Fruit fly (Drosophila melanogaster) whole organism, embryonic: ENCODE measurements around the gene Bap111.

Experiments used
- ATbp ChIP-seq: fragments of 200-800 bp; sonication (Bioruptor generic); optimal IDR thresholded peaks from 2 replicates; lab custom pipeline; 2017; ENCODE audit warnings: missing biosample characterization, mild to moderate bottlenecking, missing genetic modification characterization, missing genetic modification reagents
- Atf3 ChIP-seq: fragments of 200-800 bp; sonication (Bioruptor generic); optimal IDR thresholded peaks from 3 replicates; lab custom pipeline; 2016; ENCODE audit warnings: missing biosample characterization, missing genetic modification characterization
- Atf6 ChIP-seq: fragments of 200-800 bp; sonication (Bioruptor generic); IDR thresholded peaks from 2 replicates; pipeline ENCODE4 v1.3.6; 2022; ENCODE audit warnings: missing biosample characterization, missing genetic modification characterization
- Blimp-1 ChIP-seq: fragments of 200-800 bp; sonication (Bioruptor generic); optimal IDR thresholded peaks from 3 replicates; lab custom pipeline; 2018; ENCODE audit warnings: missing biosample characterization, missing genetic modification characterization, mild to moderate bottlenecking, moderate library complexity, missing genetic modification reagents
- C15 ChIP-seq: fragments of 200-800 bp; sonication (Bioruptor generic); IDR thresholded peaks from 3 replicates; pipeline ENCODE4 v1.3.6; 2022; ENCODE audit warnings: missing biosample characterization, missing genetic modification characterization
- CG10274 ChIP-seq: fragments of 200-800 bp; sonication (Bioruptor generic); optimal IDR thresholded peaks from 3 replicates; lab custom pipeline; 2017; ENCODE audit warnings: missing biosample characterization, mild to moderate bottlenecking, missing genetic modification characterization
- CG12299 ChIP-seq: fragments of 200-800 bp; sonication (Bioruptor generic); optimal IDR thresholded peaks from 2 replicates; lab custom pipeline; 2018; ENCODE audit warnings: missing biosample characterization, mild to moderate bottlenecking, missing genetic modification characterization
- CG13287 ChIP-seq: fragments of 200-800 bp; sonication (Bioruptor generic); IDR thresholded peaks from 2 replicates; pipeline ENCODE4 v1.3.6; 2022; ENCODE audit warnings: missing biosample characterization, missing genetic modification characterization; ENCODE audit not compliant: partially characterized antibody
- CG14441 ChIP-seq: fragments of 200-800 bp; sonication (Bioruptor generic); IDR thresholded peaks from 2 replicates; pipeline ENCODE4 v1.3.6; 2022; ENCODE audit warnings: missing biosample characterization, missing genetic modification characterization
- CG16815 ChIP-seq: fragments of 200-800 bp; sonication (Bioruptor generic); optimal IDR thresholded peaks from 3 replicates; lab custom pipeline; 2017; ENCODE audit warnings: missing biosample characterization, mild to moderate bottlenecking, missing genetic modification characterization
- CG18764 ChIP-seq: fragments of 200-800 bp; sonication (Bioruptor generic); optimal IDR thresholded peaks from 3 replicates; lab custom pipeline; 2016; ENCODE audit warnings: missing biosample characterization, missing genetic modification characterization
- CG3065 ChIP-seq: fragments of 200-800 bp; sonication (Bioruptor generic); optimal IDR thresholded peaks from 2 replicates; lab custom pipeline; 2016; ENCODE audit warnings: missing biosample characterization, missing genetic modification characterization
- CG33213 ChIP-seq: fragments of 200-800 bp; sonication (Bioruptor generic); optimal IDR thresholded peaks from 3 replicates; lab custom pipeline; 2016; ENCODE audit warnings: missing biosample characterization, missing genetic modification characterization
- CG34224 ChIP-seq: fragments of 200-800 bp; sonication (Bioruptor generic); IDR thresholded peaks from 3 replicates; pipeline ENCODE4 v1.3.6; 2022; ENCODE audit warnings: missing biosample characterization, missing genetic modification characterization; ENCODE audit not compliant: partially characterized antibody
- CG4820 ChIP-seq: fragments of 200-800 bp; sonication (Bioruptor generic); optimal IDR thresholded peaks from 3 replicates; lab custom pipeline; 2016; ENCODE audit warnings: missing biosample characterization, missing genetic modification characterization
- CG6254 ChIP-seq: fragments of 200-800 bp; sonication (Bioruptor generic); optimal IDR thresholded peaks from 3 replicates; lab custom pipeline; 2017; ENCODE audit warnings: mild to moderate bottlenecking, missing biosample characterization, missing genetic modification reagents, missing genetic modification characterization
- CG7372 ChIP-seq: fragments of 200-800 bp; sonication (Bioruptor generic); IDR thresholded peaks from 2 replicates; pipeline ENCODE4 v1.3.6; 2022; ENCODE audit warnings: missing biosample characterization, missing genetic modification characterization
- CG9215 ChIP-seq: fragments of 200-800 bp; sonication (Bioruptor generic); IDR thresholded peaks from 2 replicates; pipeline ENCODE4 v1.3.6; 2022; ENCODE audit warnings: missing biosample characterization, missing genetic modification characterization
- Camta ChIP-seq: fragments of 200-800 bp; sonication (Bioruptor generic); optimal IDR thresholded peaks from 2 replicates; lab custom pipeline; 2016; ENCODE audit warnings: missing biosample characterization, missing genetic modification characterization
- D19B ChIP-seq: fragments of 200-800 bp; sonication (Bioruptor generic); optimal IDR thresholded peaks from 2 replicates; lab custom pipeline; 2017; ENCODE audit warnings: missing biosample characterization, mild to moderate bottlenecking, missing genetic modification characterization
- Deaf1 ChIP-seq: fragments of 200-800 bp; optimal IDR thresholded peaks from 3 replicates; lab custom pipeline; 2019; ENCODE audit warnings: missing biosample characterization, mild to moderate bottlenecking, missing genetic modification characterization, moderate library complexity
- Dll ChIP-seq: fragments of 200-800 bp; sonication (Bioruptor generic); IDR thresholded peaks from 4 replicates; pipeline ENCODE4 v1.3.6; 2022; ENCODE audit warnings: missing biosample characterization, missing genetic modification characterization; ENCODE audit not compliant: partially characterized antibody
- Drgx ChIP-seq: fragments of 200-800 bp; sonication (Bioruptor generic); IDR thresholded peaks from 2 replicates; pipeline ENCODE4 v1.3.6; 2022; ENCODE audit warnings: missing biosample characterization, missing genetic modification characterization
- ERR ChIP-seq: fragments of 200-800 bp; sonication (Bioruptor generic); optimal IDR thresholded peaks from 2 replicates; lab custom pipeline; 2016; ENCODE audit warnings: missing biosample characterization, missing genetic modification characterization
- H15 ChIP-seq: fragments of 200-800 bp; sonication (Bioruptor generic); IDR thresholded peaks from 3 replicates; pipeline ENCODE4 v1.3.6; 2022; ENCODE audit warnings: missing biosample characterization, missing genetic modification characterization
- Hand ChIP-seq: fragments of 200-800 bp; sonication (Bioruptor generic); optimal IDR thresholded peaks from 2 replicates; lab custom pipeline; 2017; ENCODE audit warnings: mild to moderate bottlenecking, missing biosample characterization, missing genetic modification reagents, missing genetic modification characterization
- Hey ChIP-seq: fragments of 200-800 bp; sonication (Bioruptor generic); optimal IDR thresholded peaks from 3 replicates; lab custom pipeline; 2018; ENCODE audit warnings: missing biosample characterization, mild to moderate bottlenecking, missing genetic modification characterization
- Hr51 ChIP-seq, 2 experiments: fragments of 200-800 bp; sonication (Bioruptor generic); optimal IDR thresholded peaks; 2 replicates in 1 of 2; 3 replicates in 1 of 2; lab custom pipeline; 2016 to 2018; ENCODE audit warnings: missing biosample characterization in 2 of 2, missing genetic modification characterization in 2 of 2, mild to moderate bottlenecking in 1 of 2, moderate library complexity in 1 of 2
- Meics ChIP-seq: fragments of 200-800 bp; sonication (Bioruptor generic); optimal IDR thresholded peaks from 2 replicates; lab custom pipeline; 2017; ENCODE audit warnings: missing biosample characterization, mild to moderate bottlenecking, missing genetic modification characterization
- Mes4 ChIP-seq: fragments of 200-800 bp; sonication (Bioruptor generic); optimal IDR thresholded peaks from 2 replicates; lab custom pipeline; 2016; ENCODE audit warnings: missing biosample characterization, missing genetic modification characterization
- NK7.1 ChIP-seq: fragments of 200-800 bp; sonication (Bioruptor generic); optimal IDR thresholded peaks from 3 replicates; lab custom pipeline; 2016; ENCODE audit warnings: missing biosample characterization, missing genetic modification characterization
- Nf-YB ChIP-seq: fragments of 200-800 bp; sonication (Bioruptor generic); optimal IDR thresholded peaks from 3 replicates; lab custom pipeline; 2019; ENCODE audit warnings: missing biosample characterization, mild to moderate bottlenecking, missing genetic modification characterization, moderate library complexity
- Scr ChIP-seq: fragments of 200-800 bp; sonication (Bioruptor generic); IDR thresholded peaks from 2 replicates; pipeline ENCODE4 v1.3.6; 2022; ENCODE audit warnings: missing biosample characterization, missing genetic modification characterization; ENCODE audit not compliant: partially characterized antibody
- Trl ChIP-seq, 3 experiments: fragments of >200 bp in 2 of 3; fragments of 200-800 bp in 1 of 3; sonication (Bioruptor generic) in 1 of 3; optimal IDR thresholded peaks; 2 replicates in 1 of 3; 3 replicates in 2 of 3; lab custom pipeline; 2016 to 2017; ENCODE audit warnings: missing biosample characterization in 1 of 3, missing genetic modification characterization in 1 of 3
- YL-1 ChIP-seq: fragments of 200-800 bp; sonication (Bioruptor generic); optimal IDR thresholded peaks from 3 replicates; lab custom pipeline; 2017; ENCODE audit warnings: missing biosample characterization, mild to moderate bottlenecking, missing genetic modification characterization
- chinmo ChIP-seq: fragments of 200-800 bp; sonication (Bioruptor generic); IDR thresholded peaks from 4 replicates; pipeline ENCODE4 v1.3.6; 2022; ENCODE audit warnings: missing biosample characterization, missing genetic modification characterization; ENCODE audit not compliant: partially characterized antibody
- crp ChIP-seq, 2 experiments: fragments of 200-800 bp; sonication (Bioruptor generic); optimal IDR thresholded peaks; 2 replicates in 1 of 2; 3 replicates in 1 of 2; lab custom pipeline; 2017; ENCODE audit warnings: missing biosample characterization in 2 of 2, missing genetic modification characterization in 2 of 2, mild to moderate bottlenecking in 1 of 2, moderate library complexity in 1 of 2
- exex ChIP-seq: fragments of 200-800 bp; sonication (Bioruptor generic); optimal IDR thresholded peaks from 4 replicates; lab custom pipeline; 2018; ENCODE audit warnings: missing biosample characterization, mild to moderate bottlenecking, missing genetic modification characterization, moderate library complexity
- hbn ChIP-seq: fragments of 200-800 bp; sonication (Bioruptor generic); IDR thresholded peaks from 2 replicates; pipeline ENCODE4 v1.3.6; 2022; ENCODE audit warnings: missing biosample characterization, missing genetic modification characterization; ENCODE audit not compliant: partially characterized antibody
- hth ChIP-seq: fragments of >200 bp; optimal IDR thresholded peaks from 2 replicates; lab custom pipeline; 2017; ENCODE audit warnings: inconsistent platforms
- nerfin-2 ChIP-seq: fragments of 200-800 bp; sonication (Bioruptor generic); IDR thresholded peaks from 2 replicates; pipeline ENCODE4 v1.3.6; 2022; ENCODE audit warnings: missing biosample characterization, missing genetic modification characterization; ENCODE audit not compliant: partially characterized antibody
- p53 ChIP-seq: fragments of 200-800 bp; sonication (Bioruptor generic); optimal IDR thresholded peaks from 2 replicates; lab custom pipeline; 2016; ENCODE audit warnings: missing biosample characterization, missing genetic modification characterization
- pfk ChIP-seq: fragments of 200-800 bp; sonication (Bioruptor generic); optimal IDR thresholded peaks from 2 replicates; lab custom pipeline; 2018; ENCODE audit warnings: missing biosample characterization, mild to moderate bottlenecking, missing genetic modification characterization, moderate library complexity
- rib ChIP-seq: fragments of 200-800 bp; sonication (Bioruptor generic); IDR thresholded peaks from 2 replicates; pipeline ENCODE4 v1.3.6; 2022; ENCODE audit warnings: missing biosample characterization, missing genetic modification characterization
- sc ChIP-seq, 3 experiments: fragments of >200 bp in 2 of 3; fragments of 200-800 bp in 1 of 3; sonication (Bioruptor generic) in 1 of 3; optimal IDR thresholded peaks; 2 replicates in 2 of 3; 3 replicates in 1 of 3; lab custom pipeline; 2017; ENCODE audit warnings: mild to moderate bottlenecking in 1 of 3, missing biosample characterization in 1 of 3, missing genetic modification characterization in 1 of 3, missing genetic modification reagents in 1 of 3
- slou ChIP-seq: fragments of 200-800 bp; sonication (Bioruptor generic); optimal IDR thresholded peaks from 3 replicates; lab custom pipeline; 2016; ENCODE audit warnings: missing biosample characterization, missing genetic modification characterization
- stc ChIP-seq: fragments of 200-800 bp; sonication (Bioruptor generic); IDR thresholded peaks from 2 replicates; pipeline ENCODE4 v1.3.6; 2022; ENCODE audit warnings: missing biosample characterization, missing genetic modification characterization
- tup ChIP-seq: fragments of 200-800 bp; sonication (Bioruptor generic); optimal IDR thresholded peaks from 2 replicates; lab custom pipeline; 2016; ENCODE audit warnings: missing biosample characterization, mild to moderate bottlenecking, missing genetic modification characterization, moderate library complexity
- zen2 ChIP-seq: fragments of 200-800 bp; sonication (Bioruptor generic); IDR thresholded peaks from 3 replicates; pipeline ENCODE4 v1.3.6; 2022; ENCODE audit warnings: missing biosample characterization, missing genetic modification characterization; ENCODE audit not compliant: partially characterized antibody

Bap111 gene

DNA sequence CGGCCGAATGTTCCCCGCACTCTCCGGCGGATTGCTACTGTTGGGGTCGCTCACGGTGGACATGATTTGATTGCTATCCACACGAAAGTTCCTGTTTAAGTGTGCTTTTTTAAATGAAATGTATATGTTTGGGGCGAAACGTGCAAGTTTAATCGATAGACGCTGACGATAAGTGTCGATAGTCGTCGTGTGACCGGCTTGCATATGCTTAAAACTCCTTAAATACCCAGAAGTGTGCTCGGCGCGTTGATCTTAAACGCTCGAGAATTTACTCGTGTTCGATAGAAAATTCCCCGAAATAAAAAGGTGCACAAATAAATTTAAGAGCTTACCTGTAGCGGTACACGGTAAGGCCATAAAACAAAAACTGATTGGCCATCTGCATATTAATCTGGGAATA, 12.8 kb downstream of the Bap111 start, which contains the start of the genes Zpr1 and CG44532 (continued):
- TF ChIP-seq exex (tag; lab: Kevin White, UChicago) (no peak), CG9215 (GFP tag; lab: Robert Waterston, UW) (no peak), CG13287 (GFP tag; lab: Robert Waterston, UW) (peak; percentile 77), C15 (no peak), Hr51 (GFP tag; optimal IDR thresholded peaks at IDR 0.05; lab: Kevin White, UChicago) (no peak), CG7372 (GFP tag; lab: Robert Waterston, UW) (no peak), Hey (tag; lab: Kevin White, UChicago) (no peak), CG3065 (no peak), CG33213 (no peak), Dll (GFP tag; lab: Robert Waterston, UW) (peak; percentile 67), Trl (optimal IDR thresholded peaks at IDR 0.05; lab: Kevin White, UChicago) (no peak), Trl (GFP tag; optimal IDR thresholded peaks at IDR 0.05; lab: Kevin White, UChicago) (no peak), Hand (GFP tag; lab: Kevin White, UChicago) (no peak), D19B (no peak), CG4820 (no peak), CG12299 (no peak), ATbp (GFP tag; lab: Kevin White, UChicago) (no peak), Blimp-1 (GFP tag; lab: Kevin White, UChicago) (no peak), Atf3 (GFP tag; lab: Kevin White, UChicago) (no peak), CG16815 (GFP tag; lab: Kevin White, UChicago) (no peak), CG18764 (GFP tag; lab: Kevin White, UChicago) (no peak), slou (no peak), hbn (GFP tag; lab: Robert Waterston, UW) (peak; percentile 49), CG34224 (peak; percentile 52), nerfin-2 (GFP tag; lab: Robert Waterston, UW) (no peak), p53 (no peak), Nf-YB (GFP tag; lab: Kevin White, UChicago) (no peak), YL-1 (no peak), zen2 (GFP tag; lab: Robert Waterston, UW) (peak; percentile 20; the same call in 1 of the 3 replicates), tup (GFP tag; lab: Kevin White, UChicago) (no peak), hth (no peak), Drgx (GFP tag; lab: Robert Waterston, UW) (no peak), rib (GFP tag; lab: Robert Waterston, UW) (no peak), pfk (GFP tag; lab: Kevin White, UChicago) (no peak), Atf6 (no peak), Meics (GFP tag; lab: Kevin White, UChicago) (no peak), Camta (GFP tag; lab: Kevin White, UChicago) (no peak), Scr (peak; percentile 65), CG6254 (GFP tag; lab: Kevin White, UChicago) (no peak), CG10274 (GFP tag; lab: Kevin White, UChicago) (no peak), ERR (no peak), H15 (GFP tag; lab: Robert Waterston, UW) (no peak), CG14441 (GFP tag; lab: Robert Waterston, UW) (no peak), sc (optimal IDR thresholded peaks at IDR 0.05; lab: Kevin White, UChicago) (no peak), sc (GFP tag; optimal IDR thresholded peaks at IDR 0.05; lab: Kevin White, UChicago) (no peak), crp (GFP tag; optimal IDR thresholded peaks at IDR 0.05; lab: Kevin White, UChicago) (peak in 1 of 2 experiments; percentile 30), Mes4 (GFP tag; lab: Kevin White, UChicago) (no peak), NK7.1 (GFP tag; lab: Kevin White, UChicago) (no peak), Deaf1 (tag; lab: Kevin White, UChicago) (no peak), chinmo (GFP tag; lab: Robert Waterston, UW) (0 out of 4 replicates have a peak, but pooled peaks have one; percentile 64), stc (GFP tag; lab: Robert Waterston, UW) (no peak)
